Worm (Caenorhabditis elegans) whole organism, L1 larva: ENCODE measurements around the gene K08A2.2.

Experiments
- F16B12.6 ChIP-seq: fragments of 150-350 bp; optimal IDR thresholded peaks from 2 replicates; lab custom pipeline; 2014; ENCODE audit warnings: missing biosample characterization, missing genetic modification characterization
- Y116A8C.19 ChIP-seq: sonication (generic microtip); optimal IDR thresholded peaks from 2 replicates; lab custom pipeline; 2016; ENCODE audit warnings: missing compliant biosample characterization, missing genetic modification characterization, borderline replicate concordance
- aha-1 ChIP-seq: fragments of 150-350 bp; optimal IDR thresholded peaks from 2 replicates; lab custom pipeline; 2014; ENCODE audit warnings: missing biosample characterization, missing genetic modification characterization
- aly-2 ChIP-seq: fragments of 150-350 bp; optimal IDR thresholded peaks from 2 replicates; lab custom pipeline; 2014; ENCODE audit warnings: missing biosample characterization, missing genetic modification characterization
- ceh-63 ChIP-seq: fragments of 200-800 bp; sonication (Bioruptor generic); optimal IDR thresholded peaks from 2 replicates; lab custom pipeline; 2018; ENCODE audit warnings: mild to moderate bottlenecking, missing genetic modification characterization, missing compliant biosample characterization
- ceh-82 ChIP-seq, 3 experiments: fragments of 150-350 bp in 1 of 3; sonication (generic microtip) in 2 of 3; optimal IDR thresholded peaks; 2 replicates each; lab custom pipeline; 2014 to 2017; ENCODE audit warnings: missing biosample characterization in 3 of 3, missing genetic modification characterization in 3 of 3
- ces-1 ChIP-seq: fragments of 150-350 bp; optimal IDR thresholded peaks from 2 replicates; lab custom pipeline; 2014; ENCODE audit warnings: missing biosample characterization, missing genetic modification reagents, missing genetic modification characterization
- dpl-1 ChIP-seq, 3 experiments: fragments of 150-350 bp in 2 of 3; sonication (generic microtip) in 1 of 3; optimal IDR thresholded peaks; 2 replicates each; lab custom pipeline; 2014 to 2017; ENCODE audit warnings: missing biosample characterization in 3 of 3, missing genetic modification characterization in 3 of 3, missing genetic modification reagents in 3 of 3
- dsc-1 ChIP-seq: sonication (generic microtip); optimal IDR thresholded peaks from 2 replicates; lab custom pipeline; 2016; ENCODE audit warnings: mild to moderate bottlenecking, missing genetic modification characterization, missing compliant biosample characterization
- efl-3 ChIP-seq: fragments of 200-800 bp; sonication (Bioruptor generic); optimal IDR thresholded peaks from 2 replicates; lab custom pipeline; 2018; ENCODE audit warnings: mild to moderate bottlenecking, missing genetic modification characterization, missing compliant biosample characterization
- egl-13 ChIP-seq: sonication (generic microtip); optimal IDR thresholded peaks from 2 replicates; lab custom pipeline; 2016; ENCODE audit warnings: missing genotype, missing genetic modification reagents, missing genetic modification characterization, missing compliant biosample characterization
- elt-3 ChIP-seq, 6 experiments: fragments of 150-350 bp in 1 of 6; sonication (generic microtip); optimal IDR thresholded peaks; 2 replicates each; lab custom pipeline; 2017 to 2018; ENCODE audit warnings: missing biosample characterization in 6 of 6, missing genetic modification characterization in 6 of 6, inconsistent platforms in 1 of 6
- fkh-8 ChIP-seq: sonication (generic microtip); optimal IDR thresholded peaks from 2 replicates; lab custom pipeline; 2016; ENCODE audit warnings: mild to moderate bottlenecking, missing genetic modification characterization, missing compliant biosample characterization
- fos-1 ChIP-seq: fragments of 150-350 bp; optimal IDR thresholded peaks from 2 replicates; lab custom pipeline; 2014; ENCODE audit warnings: missing biosample characterization, missing genetic modification characterization
- grh-1 ChIP-seq: fragments of 200-800 bp; sonication (Bioruptor generic); IDR thresholded peaks from 2 replicates; pipeline ENCODE4 v1.3.6; 2022; ENCODE audit warnings: missing genetic modification reagents, missing genetic modification characterization, missing compliant biosample characterization
- hlh-17 ChIP-seq: fragments of 200-800 bp; sonication (Bioruptor generic); optimal IDR thresholded peaks from 2 replicates; lab custom pipeline; 2018; ENCODE audit warnings: missing genetic modification characterization, mild to moderate bottlenecking, missing compliant biosample characterization, moderate library complexity, borderline replicate concordance
- hpl-2 ChIP-seq: fragments of 150-350 bp; optimal IDR thresholded peaks from 2 replicates; lab custom pipeline; 2014; ENCODE audit warnings: missing biosample characterization, missing genetic modification reagents, missing genetic modification characterization
- jun-1 ChIP-seq: fragments of 150-350 bp; optimal IDR thresholded peaks from 2 replicates; lab custom pipeline; 2014; ENCODE audit warnings: missing biosample characterization, missing genetic modification reagents, missing genetic modification characterization
- lin-13 ChIP-seq: fragments of 150-350 bp; optimal IDR thresholded peaks from 2 replicates; lab custom pipeline; 2014; ENCODE audit warnings: missing biosample characterization, missing genetic modification reagents, missing genetic modification characterization
- lin-35 ChIP-seq, 2 experiments: fragments of 150-350 bp; optimal IDR thresholded peaks; 2 replicates each; lab custom pipeline; 2014; ENCODE audit warnings: missing biosample characterization in 2 of 2, missing genetic modification characterization in 2 of 2, missing genetic modification reagents in 2 of 2
- lin-39 ChIP-seq: fragments of 150-350 bp; optimal IDR thresholded peaks from 2 replicates; lab custom pipeline; 2014; ENCODE audit warnings: missing biosample characterization, missing genetic modification reagents, missing genetic modification characterization
- lir-3 ChIP-seq: sonication (generic microtip); optimal IDR thresholded peaks from 2 replicates; lab custom pipeline; 2016; ENCODE audit warnings: mild to moderate bottlenecking, missing genetic modification characterization, moderate library complexity, missing compliant biosample characterization; ENCODE audit not compliant: poor library complexity
- lsy-2 ChIP-seq, 2 experiments: fragments of 150-350 bp; optimal IDR thresholded peaks; 2 replicates each; lab custom pipeline; 2014; ENCODE audit warnings: missing biosample characterization in 2 of 2, missing genetic modification characterization in 2 of 2
- mab-9 ChIP-seq: fragments of 200-800 bp; sonication (Bioruptor generic); IDR thresholded peaks from 2 replicates; pipeline ENCODE4 v1.3.6; 2022; ENCODE audit warnings: missing genetic modification reagents, missing genetic modification characterization, missing compliant biosample characterization
- mdl-1 ChIP-seq, 2 experiments: fragments of 150-350 bp; optimal IDR thresholded peaks; 2 replicates each; lab custom pipeline; 2014 to 2017; ENCODE audit warnings: missing biosample characterization in 2 of 2, missing genetic modification characterization in 2 of 2, inconsistent platforms in 1 of 2
- mep-1 ChIP-seq: fragments of 150-350 bp; optimal IDR thresholded peaks from 2 replicates; lab custom pipeline; 2014; ENCODE audit warnings: missing biosample characterization, missing genetic modification characterization
- nhr-11 ChIP-seq: fragments of 150-350 bp; optimal IDR thresholded peaks from 2 replicates; lab custom pipeline; 2014; ENCODE audit warnings: missing biosample characterization, missing genetic modification characterization
- nhr-12 ChIP-seq: sonication (generic microtip); optimal IDR thresholded peaks from 2 replicates; lab custom pipeline; 2017; ENCODE audit warnings: missing biosample characterization, missing genetic modification characterization
- nhr-85 ChIP-seq: sonication (generic microtip); peaks from one replicate; lab custom pipeline; 2016; ENCODE audit warnings: missing genetic modification characterization, inconsistent platforms, missing compliant biosample characterization
- pag-3 ChIP-seq: sonication (generic microtip); optimal IDR thresholded peaks from 2 replicates; lab custom pipeline; 2017; ENCODE audit warnings: missing genetic modification characterization, mild to moderate bottlenecking, missing compliant biosample characterization, antibody characterized with exemption, borderline replicate concordance; ENCODE audit not compliant: insufficient read depth
- pax-3 ChIP-seq: fragments of 200-800 bp; sonication (Bioruptor generic); optimal IDR thresholded peaks from 2 replicates; lab custom pipeline; 2018; ENCODE audit warnings: mild to moderate bottlenecking, missing genetic modification characterization, moderate library complexity, missing compliant biosample characterization
- pqm-1 ChIP-seq: sonication (generic microtip); optimal IDR thresholded peaks from 3 replicates; lab custom pipeline; 2017; ENCODE audit warnings: missing biosample characterization, missing genetic modification characterization
- snpc-4 ChIP-seq: fragments of 150-350 bp; optimal IDR thresholded peaks from 2 replicates; lab custom pipeline; 2014; ENCODE audit warnings: missing biosample characterization, missing genetic modification characterization
- sptf-1 ChIP-seq: fragments of 150-350 bp; optimal IDR thresholded peaks from 2 replicates; lab custom pipeline; 2014; ENCODE audit warnings: missing biosample characterization, missing genetic modification characterization
- sup-37 ChIP-seq: fragments of 200-800 bp; sonication (Bioruptor generic); optimal IDR thresholded peaks from 2 replicates; lab custom pipeline; 2018; ENCODE audit warnings: mild to moderate bottlenecking, missing genetic modification characterization, missing compliant biosample characterization
- swsn-7 ChIP-seq: sonication (generic microtip); optimal IDR thresholded peaks from 2 replicates; lab custom pipeline; 2016; ENCODE audit warnings: missing genetic modification characterization, missing compliant biosample characterization
- tlp-1 ChIP-seq: fragments of 150-350 bp; optimal IDR thresholded peaks from 2 replicates; lab custom pipeline; 2014; ENCODE audit warnings: missing biosample characterization, missing genetic modification characterization
- unc-130 ChIP-seq: fragments of 150-350 bp; optimal IDR thresholded peaks from 2 replicates; lab custom pipeline; 2017; ENCODE audit warnings: missing biosample characterization, missing genetic modification characterization, inconsistent platforms
- unc-62 ChIP-seq: fragments of 150-350 bp; optimal IDR thresholded peaks from 2 replicates; lab custom pipeline; 2014; ENCODE audit warnings: missing biosample characterization, missing genetic modification reagents, missing genetic modification characterization
- unc-98 ChIP-seq: fragments of 200-800 bp; sonication (Bioruptor generic); IDR thresholded peaks from 2 replicates; pipeline ENCODE4 v1.3.6; 2022; ENCODE audit warnings: missing genetic modification characterization, missing compliant biosample characterization
- vab-15 ChIP-seq: sonication (generic microtip); optimal IDR thresholded peaks from 2 replicates; lab custom pipeline; 2017; ENCODE audit warnings: missing genotype, mild to moderate bottlenecking, missing genetic modification characterization, missing compliant biosample characterization
- zip-4 ChIP-seq: fragments of 200-800 bp; sonication (Bioruptor generic); optimal IDR thresholded peaks from 2 replicates; lab custom pipeline; 2018; ENCODE audit warnings: mild to moderate bottlenecking, missing genetic modification characterization, moderate library complexity, missing compliant biosample characterization
- ztf-11 ChIP-seq, 2 experiments: sonication (generic microtip); optimal IDR thresholded peaks; 2 replicates each; lab custom pipeline; 2016 to 2017; ENCODE audit warnings: missing genetic modification characterization in 2 of 2, missing biosample characterization in 1 of 2, missing compliant biosample characterization in 1 of 2

The K08A2.2 gene

ce11 chrII:2984383-2984782 is 7.0 kb upstream of the K08A2.2 start:
- TF ChIP-seq ceh-63, result no peak
- TF ChIP-seq aly-2 (tag; lab: Kevin White, UChicago), result no peak
- TF ChIP-seq lin-35 (GFP tag; optimal IDR thresholded peaks at IDR 0.05; lab: Kevin White, UChicago), result no peak
- TF ChIP-seq pag-3 (tag; lab: Kevin White, UChicago), result no peak
- TF ChIP-seq pqm-1 (tag; lab: Kevin White, UChicago), result no peak
- no peak for TF ChIP-seq fos-1 (tag; lab: Kevin White, UChicago)
- TF ChIP-seq dsc-1, result no peak
- TF ChIP-seq nhr-11 (tag; lab: Kevin White, UChicago), result no peak
- TF ChIP-seq lin-39 (tag; lab: Kevin White, UChicago), result no peak
- no peak for TF ChIP-seq efl-3
- TF ChIP-seq pax-3, result no peak
- no peak for TF ChIP-seq sptf-1
- TF ChIP-seq lir-3 (tag; lab: Kevin White, UChicago), result no peak
- no peak for TF ChIP-seq jun-1
- TF ChIP-seq tlp-1 (tag; lab: Kevin White, UChicago), result no peak
- no peak for TF ChIP-seq hpl-2 (GFP tag; lab: Kevin White, UChicago)
- no peak for TF ChIP-seq F16B12.6
- no peak for TF ChIP-seq sup-37 (GFP tag; lab: Kevin White, UChicago)
- no peak for TF ChIP-seq snpc-4 (tag; lab: Kevin White, UChicago)
- TF ChIP-seq mdl-1 (tag; optimal IDR thresholded peaks at IDR 0.05; lab: Kevin White, UChicago), result no peak

- TF ChIP-seq Y116A8C.19 (tag; lab: Kevin White, UChicago) (no peak), lsy-2 (tag; optimal IDR thresholded peaks at IDR 0.05; lab: Kevin White, UChicago) (no peak), dpl-1 (GFP tag; optimal IDR thresholded peaks at IDR 0.05; lab: Kevin White, UChicago) (no peak), grh-1 (no peak), sup-37 (GFP tag; lab: Kevin White, UChicago) (no peak), zip-4 (GFP tag; lab: Kevin White, UChicago) (no peak), nhr-11 (tag; lab: Kevin White, UChicago) (no peak), swsn-7 (no peak), unc-98 (GFP tag; lab: Robert Waterston, UW) (no peak), mep-1 (tag; lab: Kevin White, UChicago) (no peak), unc-130 (tag; lab: Kevin White, UChicago) (no peak)
These were observed 6.0 kb upstream of the K08A2.2 start for ce11 chrII:2985446-2985845.

- TF ChIP-seq snpc-4 (tag; lab: Kevin White, UChicago), result peak; percentile 47
- TF ChIP-seq Y116A8C.19 (tag; lab: Kevin White, UChicago), result no peak
- TF ChIP-seq grh-1, result no peak
- no peak for TF ChIP-seq elt-3 (tag; optimal IDR thresholded peaks at IDR 0.05; lab: Kevin White, UChicago)
- TF ChIP-seq lsy-2 (tag; optimal IDR thresholded peaks at IDR 0.05; lab: Kevin White, UChicago), result no peak
These were observed 5.4 kb upstream of the K08A2.2 start for ce11 chrII:2985935-2986498.

- no peak for TF ChIP-seq nhr-11 (tag; lab: Kevin White, UChicago)
- peak; percentile 2 for TF ChIP-seq snpc-4 (tag; lab: Kevin White, UChicago)
These were observed 4.3 kb upstream of the K08A2.2 start for ce11 chrII:2987122-2987556.

- no peak for TF ChIP-seq nhr-12 (tag; lab: Kevin White, UChicago)
- no peak for TF ChIP-seq pax-3
- peak; percentile 59 for TF ChIP-seq swsn-7
- TF ChIP-seq ces-1 (GFP tag; lab: Kevin White, UChicago), result no peak
- no peak for TF ChIP-seq sptf-1
- TF ChIP-seq hlh-17, result no peak
- no peak for TF ChIP-seq efl-3
- TF ChIP-seq lin-13 (GFP tag; lab: Kevin White, UChicago), result peak; percentile 28
- TF ChIP-seq dpl-1 (GFP tag; optimal IDR thresholded peaks at IDR 0.05; lab: Kevin White, UChicago), result peak in 2 of 3 experiments; percentile 20 to 31
- peak; percentile 11 for TF ChIP-seq fkh-8 (tag; lab: Kevin White, UChicago)
- TF ChIP-seq egl-13, result no peak
- TF ChIP-seq ztf-11 (tag; optimal IDR thresholded peaks at IDR 0.05; lab: Kevin White, UChicago), result no peak
- TF ChIP-seq aha-1 (tag; lab: Kevin White, UChicago), result no peak
- no peak for TF ChIP-seq mab-9 (GFP tag; lab: Robert Waterston, UW)
- TF ChIP-seq ceh-82 (tag; optimal IDR thresholded peaks at IDR 0.05; lab: Kevin White, UChicago), result peak in 1 of 3 experiments; percentile 35
- peak; percentile 74 for TF ChIP-seq nhr-85 (tag; lab: Kevin White, UChicago)
- TF ChIP-seq vab-15 (tag; lab: Kevin White, UChicago), result peak; percentile 6
- no peak for TF ChIP-seq unc-62 (GFP tag; lab: Kevin White, UChicago)
These were observed 3.5 kb upstream of the K08A2.2 start, which contains the start of gene lido-7 for ce11 chrII:2987854-2988350. Gene lido-7, plus strand, starts transcription at chrII:2988300.
